Worm (Caenorhabditis elegans) whole organism, early embryonic: ENCODE data around the gene ZK1248.20.

ENCODE experiments used
- F13C5.2 ChIP-seq: sonication (generic microtip); optimal IDR thresholded peaks from 2 replicates; lab custom pipeline; 2017; ENCODE audit warnings: mild to moderate bottlenecking, missing genetic modification characterization, inconsistent platforms, missing compliant biosample characterization
- aly-1 ChIP-seq: sonication (generic microtip); optimal IDR thresholded peaks from 2 replicates; lab custom pipeline; 2016; ENCODE audit warnings: missing genetic modification characterization, missing compliant biosample characterization
- ama-1 ChIP-seq: fragments of 150-350 bp; optimal IDR thresholded peaks from 2 replicates; lab custom pipeline; 2014
- ets-7 ChIP-seq: sonication (generic microtip); optimal IDR thresholded peaks from 2 replicates; lab custom pipeline; 2016; ENCODE audit warnings: missing genotype, missing genetic modification characterization, missing compliant biosample characterization
- flt-1 ChIP-seq: fragments of 200-800 bp; sonication (Bioruptor generic); IDR thresholded peaks from 2 replicates; pipeline ENCODE4 v1.3.6; 2022; ENCODE audit warnings: missing genetic modification characterization, missing compliant biosample characterization
- hmg-4 ChIP-seq: fragments of 200-800 bp; sonication (Bioruptor generic); optimal IDR thresholded peaks from 2 replicates; lab custom pipeline; 2018; ENCODE audit warnings: mild to moderate bottlenecking, missing genetic modification characterization, missing compliant biosample characterization
- tra-4 ChIP-seq: sonication (generic microtip); optimal IDR thresholded peaks from 2 replicates; lab custom pipeline; 2017; ENCODE audit warnings: missing genetic modification characterization, missing compliant biosample characterization

ce11 chrII:5768274-5768820, 48.1 kb upstream of the ZK1248.20 start:
- TF ChIP-seq ets-7 (tag; lab: Kevin White, UChicago) (no peak), ama-1 (lab: Kevin White, UChicago) (no peak), flt-1 (GFP tag; lab: Robert Waterston, UW) (no peak), aly-1 (no peak), F13C5.2 (no peak), hmg-4 (GFP tag; lab: Kevin White, UChicago) (no peak), tra-4 (tag; lab: Kevin White, UChicago) (no peak)
